Fruit fly (Drosophila melanogaster): ENCODE results near the gene RfC3.

The RfC3 gene

DNA sequence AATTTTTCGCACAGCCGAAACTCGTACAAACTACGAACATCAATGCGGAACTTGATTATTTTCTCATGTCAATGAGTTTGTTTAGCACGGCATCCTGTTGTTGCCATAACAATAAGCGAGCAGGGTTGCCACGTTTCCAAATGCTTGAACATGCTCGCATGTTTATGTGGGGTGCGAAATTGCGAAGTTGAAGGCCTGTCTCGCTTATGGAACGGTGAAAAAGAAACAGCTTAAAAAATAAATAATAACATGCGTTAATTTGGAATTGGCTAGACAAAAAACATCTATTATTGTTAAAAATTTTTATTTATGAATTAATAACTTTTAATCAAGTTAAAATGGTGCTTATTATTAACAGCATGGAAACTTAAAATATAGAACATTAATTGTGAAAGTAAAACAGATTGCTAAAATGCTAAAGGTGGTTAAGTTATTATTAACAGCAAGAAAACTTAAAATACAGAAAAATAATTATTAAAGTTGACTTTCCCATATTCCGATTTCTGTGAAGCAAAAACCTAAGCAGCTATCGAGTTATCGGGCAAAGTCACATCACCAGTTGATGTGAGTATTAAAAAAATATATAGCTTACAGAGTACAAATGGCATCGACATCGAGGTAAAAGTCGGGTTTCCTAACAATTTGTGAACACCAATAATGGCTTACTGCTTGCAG lies 11.9 kb downstream of the RfC3 start, which contains the start of the genes Bug22 and TfIIB:
Gene Bug22, minus strand, starts transcription at position 117 of the 675 bp plus-strand sequence.
Gene TfIIB, plus strand, starts transcription at position 537 of the 675 bp plus-strand sequence.
- TF ChIP-seq CG17801 (GFP tag; optimal IDR thresholded peaks at IDR 0.05; ENCODE audit: partially characterized antibody) = peak; percentile 46

DNA sequence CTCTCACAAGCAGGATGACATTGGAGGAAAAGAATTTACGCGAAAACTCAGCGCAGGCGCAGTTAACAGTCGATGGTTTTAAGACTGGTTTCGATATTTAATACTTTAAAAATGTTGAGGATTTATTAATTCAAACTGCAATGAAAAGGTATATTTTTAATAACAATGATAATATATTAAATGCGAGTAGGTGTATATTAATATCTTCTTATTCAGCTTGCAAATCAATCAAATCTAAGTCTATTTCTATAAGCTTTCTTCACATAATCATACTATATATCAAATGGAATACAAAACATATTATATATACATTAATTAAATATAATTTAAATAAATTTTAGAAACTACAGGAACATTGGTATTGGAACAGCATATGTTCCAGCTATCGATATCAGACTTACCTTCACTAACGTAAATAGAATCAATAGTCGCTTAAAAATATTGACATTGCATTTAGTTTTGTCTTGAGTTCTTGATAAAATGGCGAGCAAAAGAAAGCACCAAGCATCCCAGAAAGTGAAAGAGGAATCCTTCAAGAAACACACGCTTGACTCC lies 16.7 kb downstream of the RfC3 start, which contains the start of the genes TBC1D16 and holn1:
Gene TBC1D16, minus strand, starts transcription at position 51 of the 555 bp plus-strand sequence.
Gene holn1, plus strand, starts transcription at position 390 of the 555 bp plus-strand sequence.
- no peak for TF ChIP-seq CG17801 (GFP tag; optimal IDR thresholded peaks at IDR 0.05; ENCODE audit: partially characterized antibody)

DNA sequence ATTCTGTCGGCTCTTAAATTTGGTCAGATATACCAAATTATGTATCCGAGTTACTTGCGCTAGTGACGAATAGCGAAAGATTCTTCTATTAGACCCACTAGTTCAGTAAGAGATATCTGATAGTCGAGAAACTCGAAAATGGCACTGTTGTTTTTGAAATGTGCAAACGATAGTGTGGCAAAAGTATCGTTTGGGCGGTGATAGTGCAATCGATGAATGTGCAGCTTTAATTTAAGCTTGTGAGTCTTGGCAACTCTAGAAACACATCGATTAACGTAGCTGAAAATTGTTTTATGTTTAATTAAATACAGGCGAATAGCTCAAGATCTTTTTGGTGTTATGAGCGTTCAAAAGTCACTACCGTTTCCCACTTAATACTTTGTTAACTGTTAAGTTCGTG lies 18.3 kb downstream of the RfC3 start, which contains the start of gene STUB1:
Gene STUB1, plus strand, starts transcription at position 232 of the 400 bp plus-strand sequence.
- TF ChIP-seq CG17801 (GFP tag; optimal IDR thresholded peaks at IDR 0.05; ENCODE audit: partially characterized antibody) = peak; percentile 29

DNA sequence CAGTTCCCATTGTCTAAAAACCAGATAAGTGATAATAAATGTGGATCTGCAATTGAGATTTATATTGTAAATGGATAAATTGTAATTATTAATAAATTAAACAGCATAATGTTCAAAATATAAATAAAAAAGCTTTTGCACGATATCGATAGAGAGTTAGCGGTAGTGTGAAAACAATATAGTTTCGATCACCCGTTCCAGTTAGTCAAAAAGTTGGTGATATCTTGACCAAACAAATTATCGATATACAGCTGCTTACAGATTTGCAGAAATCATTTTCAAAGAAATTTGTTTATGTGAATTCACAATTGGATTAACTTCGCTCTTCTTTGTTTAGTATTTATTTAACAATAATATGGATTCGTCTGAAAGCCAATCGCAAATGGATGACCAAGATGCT lies 20.2 kb downstream of the RfC3 start, which contains the start of gene Nse4:
Gene Nse4, plus strand, starts transcription at position 267 of the 400 bp plus-strand sequence.
- TF ChIP-seq CG17801 (GFP tag; optimal IDR thresholded peaks at IDR 0.05; ENCODE audit: partially characterized antibody) = peak; percentile 31

DNA sequence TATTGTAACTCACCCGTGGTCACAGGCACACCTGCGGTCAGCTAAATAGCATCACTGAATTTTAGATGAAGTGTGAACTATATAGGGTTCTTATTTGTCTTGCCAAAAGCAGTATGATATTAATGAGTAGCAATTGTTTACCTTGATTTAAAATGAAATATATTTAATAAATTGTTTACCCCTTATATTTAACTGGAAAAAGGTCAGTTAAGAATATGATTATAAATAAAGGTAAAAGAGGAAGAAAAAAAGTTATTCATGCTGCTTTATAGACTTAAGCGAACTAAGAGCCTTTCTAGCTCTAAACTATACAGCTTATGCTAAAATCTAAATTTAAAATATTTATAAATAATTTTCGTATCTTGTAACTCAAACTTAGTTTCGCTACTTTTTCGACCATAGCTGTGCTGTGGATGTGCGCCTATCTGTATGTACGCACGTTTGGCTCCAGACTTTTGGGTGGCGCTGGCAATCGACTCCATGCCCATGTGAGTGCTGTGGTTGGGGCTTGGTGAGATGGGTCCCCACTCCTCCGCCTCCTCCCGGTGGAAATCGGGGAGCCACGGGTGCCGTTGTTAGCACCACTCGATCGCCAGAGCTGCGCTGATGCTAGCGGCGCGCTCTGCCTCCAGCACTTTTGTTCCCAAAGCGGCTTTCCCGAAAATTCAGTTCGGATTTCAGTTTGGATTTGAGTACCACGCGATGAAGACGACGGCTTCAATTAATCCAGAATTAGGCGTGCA lies 23.2 kb downstream of the RfC3 start, which contains the start of gene loh:
Gene loh, plus strand, starts transcription at position 487 of the 743 bp plus-strand sequence.
- no peak for TF ChIP-seq CG17801 (GFP tag; optimal IDR thresholded peaks at IDR 0.05; ENCODE audit: partially characterized antibody)

DNA sequence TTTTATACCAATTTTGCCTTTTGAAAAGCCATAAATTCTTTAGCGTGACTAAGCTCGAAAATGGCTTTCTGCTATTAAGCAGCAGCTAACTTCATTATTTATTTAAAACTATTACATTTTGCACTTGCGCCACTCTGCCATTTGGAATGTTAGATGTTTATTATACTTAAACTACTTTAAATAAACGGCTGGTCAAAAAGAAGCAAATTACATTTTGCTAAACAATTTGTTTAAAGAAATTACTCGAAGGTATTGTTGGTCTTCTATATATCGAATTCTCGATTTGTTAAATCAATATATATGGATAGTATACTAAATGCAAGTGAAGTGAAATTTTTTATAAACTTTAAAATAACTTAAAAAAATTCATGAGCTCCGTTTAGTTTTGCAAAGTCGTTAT lies 33.3 kb downstream of the RfC3 start, which contains the start of gene ppk10:
Gene ppk10, minus strand, starts transcription at position 101 of the 400 bp plus-strand sequence.
- TF ChIP-seq CG17801 (GFP tag; optimal IDR thresholded peaks at IDR 0.05; ENCODE audit: partially characterized antibody) = no peak

DNA sequence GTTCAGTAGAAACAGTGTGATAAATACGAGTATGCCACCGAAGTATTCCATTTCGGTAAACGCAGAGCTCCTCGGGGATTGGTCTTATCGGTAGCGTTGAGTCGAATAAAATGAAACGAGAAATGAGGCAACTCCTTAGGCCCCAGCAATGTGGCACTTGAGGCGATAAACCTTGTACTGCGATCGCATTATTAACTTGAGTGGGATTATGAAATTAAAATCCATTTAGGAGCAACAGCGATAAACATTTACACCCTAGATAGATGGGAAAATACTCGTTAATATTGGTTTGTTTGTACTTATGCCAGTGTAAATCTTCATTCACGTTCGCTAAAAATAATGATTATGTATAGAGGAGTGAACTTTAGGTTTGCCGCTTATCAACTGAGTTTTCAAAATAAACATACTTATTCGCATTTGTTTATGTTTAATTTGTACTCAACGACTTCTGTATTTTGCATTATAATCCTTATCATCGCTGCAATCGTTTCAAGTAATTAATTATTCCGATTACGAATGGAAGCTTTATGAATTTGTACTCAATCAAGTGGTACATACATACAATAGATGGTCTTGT lies 37.0 kb downstream of the RfC3 start:
- no peak for TF ChIP-seq CG17801 (GFP tag; optimal IDR thresholded peaks at IDR 0.05; ENCODE audit: partially characterized antibody)

DNA sequence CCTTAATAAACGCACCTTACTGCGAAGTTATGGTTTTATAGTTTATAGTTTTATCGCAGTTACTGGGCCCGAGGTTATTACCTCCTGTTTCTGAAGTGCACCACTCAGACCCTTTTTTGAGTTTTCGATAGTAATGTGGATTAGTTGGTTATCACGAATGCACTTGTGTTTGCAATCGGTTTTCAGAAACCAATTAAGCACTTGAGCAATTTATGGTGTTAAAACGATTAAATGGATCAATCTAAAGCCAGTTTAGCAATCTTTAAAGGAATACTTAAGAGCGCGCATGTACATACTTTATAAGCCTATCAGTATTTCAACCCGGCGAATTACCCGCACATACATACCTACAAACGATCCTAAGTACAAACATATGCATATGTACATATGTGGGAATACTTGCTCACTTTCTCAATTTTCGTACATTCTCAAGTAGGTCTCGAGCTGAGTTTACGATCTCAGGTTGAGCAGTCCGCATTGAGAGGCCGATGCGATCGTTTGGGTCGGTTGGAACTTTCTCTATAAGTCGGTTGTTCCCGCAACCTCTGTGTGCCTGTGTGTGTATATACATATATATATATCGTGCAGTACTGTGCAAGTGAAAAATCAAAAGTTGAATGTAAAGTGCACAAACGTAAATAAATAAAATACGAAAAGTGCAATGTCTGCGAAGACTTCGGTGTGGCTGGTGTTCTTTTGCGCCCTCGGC lies 38.4 kb downstream of the RfC3 start, which contains the start of the genes LManI and LManII:
Gene LManI, minus strand, starts transcription at position 51 of the 709 bp plus-strand sequence.
Gene LManII, plus strand, starts transcription at position 468 of the 709 bp plus-strand sequence.
- peak; percentile 45 for TF ChIP-seq CG17801 (GFP tag; optimal IDR thresholded peaks at IDR 0.05; ENCODE audit: partially characterized antibody)

DNA sequence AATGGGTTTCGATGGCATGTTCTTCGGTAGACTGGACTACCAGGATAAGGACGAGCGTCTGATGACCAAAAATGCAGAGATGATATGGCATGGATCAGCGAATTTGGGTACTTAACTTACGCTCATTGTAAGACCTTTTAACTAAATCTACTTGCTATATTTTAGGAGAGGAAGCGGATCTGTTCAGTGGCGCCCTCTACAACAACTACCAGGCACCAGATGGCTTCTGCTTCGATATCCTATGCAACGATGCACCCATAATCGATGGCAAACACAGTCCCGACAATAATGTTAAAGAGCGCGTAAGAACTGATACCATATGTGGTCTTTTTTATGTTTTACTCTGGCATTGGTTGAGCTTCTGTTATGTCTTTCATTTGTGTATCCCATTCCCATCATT lies 40.0 kb downstream of the RfC3 start:
- TF ChIP-seq CG17801 (GFP tag; optimal IDR thresholded peaks at IDR 0.05; ENCODE audit: partially characterized antibody) = no peak

DNA sequence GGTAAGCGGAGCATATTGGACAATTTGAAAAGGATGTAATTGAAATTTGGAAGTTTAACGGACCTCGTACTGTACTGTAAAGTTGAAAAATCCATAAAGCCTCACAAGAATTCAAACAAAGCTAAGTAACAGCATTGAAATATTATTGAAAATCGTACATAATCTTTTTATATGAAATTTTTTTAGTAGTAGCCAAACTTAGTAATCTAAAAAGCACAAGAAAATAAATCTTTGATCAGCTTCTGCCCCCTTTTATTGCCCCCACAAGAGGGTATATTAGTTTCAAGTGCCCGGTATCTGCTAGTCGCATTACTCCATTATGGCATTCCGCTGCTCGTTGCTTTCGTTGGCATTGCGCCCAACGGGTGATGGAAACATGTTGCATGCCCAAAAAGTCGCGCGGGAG lies 47.9 kb downstream of the RfC3 start:
- TF ChIP-seq CG17801 (GFP tag; optimal IDR thresholded peaks at IDR 0.05; ENCODE audit: partially characterized antibody) = no peak

DNA sequence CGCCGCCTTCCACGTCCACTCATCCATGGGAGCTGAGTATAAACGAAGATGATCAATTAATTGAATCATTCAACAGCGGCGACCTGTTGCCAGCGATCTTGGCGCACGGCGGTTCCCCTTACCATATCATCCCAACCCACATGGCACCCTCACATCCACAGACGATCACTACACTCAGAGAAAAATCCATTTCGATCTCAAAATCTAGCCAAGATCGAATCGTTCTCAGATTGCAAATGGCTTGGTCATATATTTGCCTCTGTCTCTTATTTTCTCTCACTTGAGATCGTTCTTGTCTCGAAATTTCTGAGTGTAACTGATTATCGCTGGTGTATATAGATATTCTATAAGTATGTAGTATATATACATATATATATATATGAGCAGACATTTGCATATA lies 49.4 kb downstream of the RfC3 start:
- TF ChIP-seq CG17801 (GFP tag; optimal IDR thresholded peaks at IDR 0.05; ENCODE audit: partially characterized antibody) = no peak

DNA sequence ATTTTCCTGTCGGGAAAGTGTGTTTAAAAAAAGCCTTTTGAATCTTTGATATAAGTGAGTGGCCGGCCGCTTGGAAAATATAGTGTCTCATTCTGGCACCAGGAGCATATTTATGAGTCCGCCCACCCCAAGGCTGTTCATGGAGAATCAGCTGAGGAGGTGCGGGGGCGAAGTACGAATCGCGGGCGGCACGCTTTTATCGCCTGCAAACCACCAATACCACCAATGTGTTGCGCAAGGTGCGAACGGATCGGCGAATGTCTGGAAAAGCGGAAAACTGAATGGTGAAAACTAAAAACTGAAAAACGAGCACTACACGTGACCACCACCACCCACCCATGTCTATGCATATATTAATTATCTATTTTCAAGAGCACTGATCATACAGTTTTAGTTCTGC lies 50.0 kb downstream of the RfC3 start:
- no peak for TF ChIP-seq CG17801 (GFP tag; optimal IDR thresholded peaks at IDR 0.05; ENCODE audit: partially characterized antibody)

DNA sequence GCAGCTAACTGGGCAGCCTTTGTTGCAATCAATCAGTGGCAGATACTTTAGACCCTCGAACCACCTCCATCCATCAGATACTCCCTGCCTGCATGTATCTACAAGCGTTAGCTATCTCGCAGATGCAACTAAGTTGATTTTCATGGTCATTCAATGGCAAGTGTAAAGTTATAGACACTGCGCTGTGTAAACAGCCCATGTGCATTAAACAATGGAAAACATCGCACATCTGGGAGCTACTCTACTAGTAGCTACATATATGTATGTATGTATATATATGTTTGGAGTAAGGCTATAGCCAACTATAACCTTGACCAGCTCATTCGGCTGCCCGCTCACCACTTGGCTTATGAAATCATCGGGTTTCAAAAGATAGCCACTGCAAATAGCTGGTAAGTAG lies 51.2 kb downstream of the RfC3 start:
- no peak for TF ChIP-seq CG17801 (GFP tag; optimal IDR thresholded peaks at IDR 0.05; ENCODE audit: partially characterized antibody)
